Fruit fly (Drosophila melanogaster) whole organism, embryonic: ENCODE measurements around the gene CG31141.
A peak's percentile ranks its signal among the peaks of the same experiment; 100 is the strongest.

Experiments used
- Awh ChIP-seq: fragments of 200-800 bp; sonication (Bioruptor generic); IDR thresholded peaks from 2 replicates; pipeline ENCODE4, ENCODE4 v1.3.6; 2022; ENCODE audit warnings: missing biosample characterization, missing genetic modification characterization
- Bdp1 ChIP-seq: fragments of 200-800 bp; sonication (Bioruptor generic); optimal IDR thresholded peaks from 3 replicates; lab custom pipeline; 2016; ENCODE audit warnings: missing biosample characterization, missing genetic modification characterization
- CG10321 ChIP-seq: fragments of 200-800 bp; sonication (Bioruptor generic); IDR thresholded peaks from 2 replicates; pipeline ENCODE4 v1.3.6; 2022; ENCODE audit warnings: missing biosample characterization, missing genetic modification characterization
- CG10431 ChIP-seq: fragments of 200-800 bp; sonication (Bioruptor generic); optimal IDR thresholded peaks from 3 replicates; lab custom pipeline; 2018; ENCODE audit warnings: missing biosample characterization, mild to moderate bottlenecking, missing genetic modification characterization
- CG12299 ChIP-seq: fragments of 200-800 bp; sonication (Bioruptor generic); optimal IDR thresholded peaks from 2 replicates; lab custom pipeline; 2018; ENCODE audit warnings: missing biosample characterization, mild to moderate bottlenecking, missing genetic modification characterization
- CG1233 ChIP-seq: fragments of 200-800 bp; sonication (Bioruptor generic); optimal IDR thresholded peaks from 4 replicates; lab custom pipeline; 2018; ENCODE audit warnings: missing biosample characterization, mild to moderate bottlenecking, missing genetic modification characterization
- CG12942 ChIP-seq: fragments of 200-800 bp; sonication (Bioruptor generic); optimal IDR thresholded peaks from 3 replicates; lab custom pipeline; 2016; ENCODE audit warnings: missing biosample characterization, missing genetic modification characterization
- CG18011 ChIP-seq: fragments of 200-800 bp; sonication (Bioruptor generic); optimal IDR thresholded peaks from 2 replicates; lab custom pipeline; 2017; ENCODE audit warnings: missing biosample characterization, missing genetic modification characterization, mild to moderate bottlenecking, moderate library complexity, missing genotype
- CG18262 ChIP-seq: fragments of 200-800 bp; optimal IDR thresholded peaks from 3 replicates; lab custom pipeline; 2019; ENCODE audit warnings: missing biosample characterization, mild to moderate bottlenecking, missing genetic modification characterization, moderate library complexity
- CG18476 ChIP-seq: fragments of 200-800 bp; sonication (Bioruptor generic); optimal IDR thresholded peaks from 2 replicates; lab custom pipeline; 2016; ENCODE audit warnings: missing biosample characterization, mild to moderate bottlenecking, missing genetic modification characterization
- CG18764 ChIP-seq: fragments of 200-800 bp; sonication (Bioruptor generic); optimal IDR thresholded peaks from 3 replicates; lab custom pipeline; 2016; ENCODE audit warnings: missing biosample characterization, missing genetic modification characterization
- CG32772 ChIP-seq: fragments of 200-800 bp; sonication (Bioruptor generic); IDR thresholded peaks from 2 replicates; pipeline ENCODE4 v1.3.6; 2022; ENCODE audit warnings: missing biosample characterization, missing genetic modification characterization
- CG33213 ChIP-seq: fragments of 200-800 bp; sonication (Bioruptor generic); optimal IDR thresholded peaks from 3 replicates; lab custom pipeline; 2016; ENCODE audit warnings: missing biosample characterization, missing genetic modification characterization
- CG3995 ChIP-seq: fragments of 200-800 bp; sonication (Bioruptor generic); optimal IDR thresholded peaks from 3 replicates; lab custom pipeline; 2016; ENCODE audit warnings: missing biosample characterization, missing genetic modification characterization
- CG8765 ChIP-seq: fragments of 200-800 bp; sonication (Bioruptor generic); IDR thresholded peaks from 2 replicates; pipeline ENCODE4 v1.3.6; 2022; ENCODE audit warnings: missing biosample characterization, missing genetic modification characterization
- Dad ChIP-seq: fragments of 200-800 bp; sonication (Bioruptor generic); optimal IDR thresholded peaks from 3 replicates; lab custom pipeline; 2016; ENCODE audit warnings: missing biosample characterization, missing genetic modification characterization
- Dfd ChIP-seq, 2 experiments: fragments of >200 bp; optimal IDR thresholded peaks; 2 replicates each; lab custom pipeline; 2017; ENCODE audit warnings: missing biosample characterization in 2 of 2, missing genetic modification characterization in 2 of 2
- Doc2 ChIP-seq: fragments of 200-800 bp; sonication (Bioruptor generic); IDR thresholded peaks from 2 replicates; pipeline ENCODE4 v1.3.6; 2022; ENCODE audit warnings: missing biosample characterization, missing genetic modification characterization
- ERR ChIP-seq: fragments of 200-800 bp; sonication (Bioruptor generic); optimal IDR thresholded peaks from 2 replicates; lab custom pipeline; 2016; ENCODE audit warnings: missing biosample characterization, missing genetic modification characterization
- Gug ChIP-seq: fragments of 200-800 bp; sonication (Bioruptor generic); IDR thresholded peaks from 4 replicates; pipeline ENCODE4 v1.3.6; 2022; ENCODE audit warnings: missing biosample characterization, missing genetic modification characterization
- Hand ChIP-seq: fragments of 200-800 bp; sonication (Bioruptor generic); optimal IDR thresholded peaks from 2 replicates; lab custom pipeline; 2017; ENCODE audit warnings: mild to moderate bottlenecking, missing biosample characterization, missing genetic modification reagents, missing genetic modification characterization
- Hr51 ChIP-seq, 2 experiments: fragments of 200-800 bp; sonication (Bioruptor generic); optimal IDR thresholded peaks; 2 replicates in 1 of 2; 3 replicates in 1 of 2; lab custom pipeline; 2016 to 2018; ENCODE audit warnings: missing biosample characterization in 2 of 2, missing genetic modification characterization in 2 of 2, mild to moderate bottlenecking in 1 of 2, moderate library complexity in 1 of 2
- Kr ChIP-seq: fragments of 200-800 bp; sonication (Bioruptor generic); optimal IDR thresholded peaks from 2 replicates; lab custom pipeline; 2017; ENCODE audit warnings: missing biosample characterization, mild to moderate bottlenecking, missing genetic modification characterization
- Lpt ChIP-seq: fragments of >200 bp; optimal IDR thresholded peaks from 2 replicates; lab custom pipeline; 2018; ENCODE audit warnings: missing biosample characterization, missing genetic modification characterization
- MBD-R2 ChIP-seq: fragments of 200-800 bp; sonication (Bioruptor generic); IDR thresholded peaks from 2 replicates; pipeline ENCODE4 v1.3.6; 2022; ENCODE audit warnings: missing biosample characterization, missing genetic modification characterization
- Med ChIP-seq: fragments of 200-800 bp; sonication (Bioruptor generic); peaks from one replicate; lab custom pipeline; 2016; ENCODE audit warnings: missing biosample characterization, missing genetic modification characterization, mild to moderate bottlenecking, inconsistent platforms, moderate library complexity
- Pdp1 ChIP-seq, 2 experiments: fragments of 200-800 bp; sonication (Bioruptor generic); optimal IDR thresholded peaks; 3 replicates each; lab custom pipeline; 2016; ENCODE audit warnings: missing biosample characterization in 2 of 2, missing genetic modification characterization in 2 of 2, mild to moderate bottlenecking in 1 of 2, moderate library complexity in 1 of 2
- Ptx1 ChIP-seq: fragments of 200-800 bp; sonication (Bioruptor generic); IDR thresholded peaks from 2 replicates; pipeline ENCODE4 v1.3.6; 2022; ENCODE audit warnings: missing biosample characterization, missing genetic modification characterization
- Rfx ChIP-seq: fragments of 200-800 bp; sonication (Bioruptor generic); IDR thresholded peaks from 2 replicates; pipeline ENCODE4 v1.3.6; 2022; ENCODE audit warnings: missing biosample characterization, missing genetic modification characterization
- Rx ChIP-seq: fragments of 200-800 bp; sonication (Bioruptor generic); IDR thresholded peaks from 2 replicates; pipeline ENCODE4 v1.3.6; 2022; ENCODE audit warnings: missing biosample characterization, missing genetic modification characterization
- Spps ChIP-seq: fragments of 200-800 bp; sonication (Bioruptor generic); optimal IDR thresholded peaks from 2 replicates; lab custom pipeline; 2018; ENCODE audit warnings: missing biosample characterization, mild to moderate bottlenecking, missing genetic modification characterization
- bab2 ChIP-seq: fragments of 200-800 bp; sonication (Bioruptor generic); optimal IDR thresholded peaks from 2 replicates; lab custom pipeline; 2016; ENCODE audit warnings: missing biosample characterization, missing genetic modification characterization
- dmrt11E ChIP-seq: fragments of 200-800 bp; sonication (Bioruptor generic); optimal IDR thresholded peaks from 3 replicates; lab custom pipeline; 2018; ENCODE audit warnings: missing biosample characterization, mild to moderate bottlenecking, missing genetic modification characterization, moderate library complexity
- ems ChIP-seq: fragments of 200-800 bp; sonication (Bioruptor generic); optimal IDR thresholded peaks from 3 replicates; lab custom pipeline; 2016; ENCODE audit warnings: missing biosample characterization, missing genetic modification characterization
- fd3F ChIP-seq: fragments of 200-800 bp; sonication (Bioruptor generic); optimal IDR thresholded peaks from 2 replicates; lab custom pipeline; 2018; ENCODE audit warnings: missing biosample characterization, mild to moderate bottlenecking, missing genetic modification characterization, moderate library complexity
- hbn ChIP-seq: fragments of 200-800 bp; sonication (Bioruptor generic); IDR thresholded peaks from 2 replicates; pipeline ENCODE4 v1.3.6; 2022; ENCODE audit warnings: missing biosample characterization, missing genetic modification characterization; ENCODE audit not compliant: partially characterized antibody
- ind ChIP-seq: fragments of 200-800 bp; sonication (Bioruptor generic); optimal IDR thresholded peaks from 3 replicates; lab custom pipeline; 2016; ENCODE audit warnings: missing biosample characterization, missing genetic modification characterization
- lbe ChIP-seq: fragments of 200-800 bp; sonication (Bioruptor generic); optimal IDR thresholded peaks from 2 replicates; lab custom pipeline; 2016; ENCODE audit warnings: missing biosample characterization, mild to moderate bottlenecking, missing genetic modification characterization
- nerfin-2 ChIP-seq: fragments of 200-800 bp; sonication (Bioruptor generic); IDR thresholded peaks from 2 replicates; pipeline ENCODE4 v1.3.6; 2022; ENCODE audit warnings: missing biosample characterization, missing genetic modification characterization; ENCODE audit not compliant: partially characterized antibody
- p53 ChIP-seq: fragments of 200-800 bp; sonication (Bioruptor generic); optimal IDR thresholded peaks from 2 replicates; lab custom pipeline; 2016; ENCODE audit warnings: missing biosample characterization, missing genetic modification characterization
- pfk ChIP-seq: fragments of 200-800 bp; sonication (Bioruptor generic); optimal IDR thresholded peaks from 2 replicates; lab custom pipeline; 2018; ENCODE audit warnings: missing biosample characterization, mild to moderate bottlenecking, missing genetic modification characterization, moderate library complexity
- prd ChIP-seq, 3 experiments: fragments of >200 bp in 2 of 3; fragments of 200-800 bp in 1 of 3; sonication (Bioruptor generic) in 1 of 3; optimal IDR thresholded peaks in 2 of 3; IDR thresholded peaks in 1 of 3; 2 replicates in 2 of 3; 3 replicates in 1 of 3; pipeline versions ENCODE4 v1.3.6 to Lab custom; 2017 to 2022; ENCODE audit warnings: missing biosample characterization in 1 of 3, missing genetic modification characterization in 1 of 3
- row ChIP-seq: fragments of 200-800 bp; sonication (Bioruptor generic); IDR thresholded peaks from 3 replicates; pipeline ENCODE4 v1.3.6; 2022; ENCODE audit warnings: missing biosample characterization, missing genetic modification characterization
- slp2 ChIP-seq: fragments of 200-800 bp; sonication (Bioruptor generic); optimal IDR thresholded peaks from 2 replicates; lab custom pipeline; 2016; ENCODE audit warnings: missing biosample characterization, missing genetic modification characterization
- sob ChIP-seq: fragments of 200-800 bp; sonication (Bioruptor generic); IDR thresholded peaks from 2 replicates; pipeline ENCODE4 v1.3.6; 2022; ENCODE audit warnings: missing biosample characterization, missing genetic modification characterization
- sqz ChIP-seq: fragments of 200-800 bp; sonication (Bioruptor generic); optimal IDR thresholded peaks from 3 replicates; lab custom pipeline; 2018; ENCODE audit warnings: missing biosample characterization, mild to moderate bottlenecking, missing genetic modification characterization
- stwl ChIP-seq: fragments of 200-800 bp; sonication (Bioruptor generic); optimal IDR thresholded peaks from 3 replicates; lab custom pipeline; 2018; ENCODE audit warnings: missing biosample characterization, mild to moderate bottlenecking, missing genetic modification characterization, moderate library complexity
- trh ChIP-seq: fragments of 200-800 bp; sonication (Bioruptor generic); optimal IDR thresholded peaks from 2 replicates; lab custom pipeline; 2016; ENCODE audit warnings: missing biosample characterization, missing genetic modification characterization
- usp ChIP-seq: fragments of >200 bp; optimal IDR thresholded peaks from 2 replicates; lab custom pipeline; 2017; ENCODE audit warnings: missing biosample characterization, missing genetic modification characterization

CG31141 gene

DNA sequence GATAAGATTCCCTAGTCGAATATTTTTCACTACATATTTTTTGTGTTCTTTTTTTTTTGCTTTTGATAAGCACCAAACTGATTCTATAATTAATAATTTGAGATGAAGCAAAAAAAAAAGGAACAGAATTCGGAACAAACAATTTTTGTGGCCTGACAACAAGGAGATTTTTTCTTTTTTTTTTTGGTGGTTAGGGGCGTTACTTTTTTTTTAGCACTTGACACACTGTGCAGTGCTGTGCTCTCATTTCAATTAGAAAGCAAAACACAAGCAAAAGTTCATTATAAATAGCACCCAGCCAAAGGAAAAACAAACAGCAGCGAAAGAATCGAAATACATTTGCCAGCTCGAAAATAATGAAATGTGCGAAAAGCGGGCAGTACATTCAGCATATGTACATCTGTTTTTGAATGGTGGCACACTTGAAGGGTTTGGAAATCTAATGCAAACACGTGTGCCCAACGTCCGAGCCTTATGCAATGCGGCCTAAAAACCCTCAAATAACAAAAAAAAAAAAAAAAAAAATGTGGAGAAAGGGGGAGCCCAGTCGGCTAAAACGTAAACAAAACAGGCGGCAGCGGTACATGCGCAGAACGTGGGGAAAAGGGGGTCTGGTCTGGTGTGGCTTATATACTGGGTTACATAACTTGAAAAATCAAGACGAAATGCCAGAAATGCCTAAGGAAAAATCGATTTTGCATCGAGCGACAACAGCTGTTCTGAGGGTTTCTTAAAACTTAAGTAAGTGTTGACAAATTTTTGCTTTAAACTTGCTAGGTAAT, 18.7 kb downstream of the CG31141 start (continued):
- no peak for TF ChIP-seq hbn (GFP tag; lab: Robert Waterston, UW)
- TF ChIP-seq Hr51 (GFP tag; optimal IDR thresholded peaks at IDR 0.05; lab: Kevin White, UChicago), result peak in 1 of 2 experiments; percentile 45
- TF ChIP-seq CG3995 (GFP tag; lab: Kevin White, UChicago), result no peak
- TF ChIP-seq CG10431 (GFP tag; lab: Kevin White, UChicago), result no peak
- TF ChIP-seq trh (GFP tag; lab: Kevin White, UChicago), result no peak
- TF ChIP-seq Dad (GFP tag; lab: Kevin White, UChicago), result no peak
- TF ChIP-seq CG18476 (GFP tag; lab: Kevin White, UChicago), result peak; percentile 3
- no peak for TF ChIP-seq dmrt11E
- no peak for TF ChIP-seq usp
- no peak for TF ChIP-seq Bdp1 (GFP tag; lab: Kevin White, UChicago)
- TF ChIP-seq slp2 (GFP tag; lab: Kevin White, UChicago), result peak; percentile 5
- 0 out of 2 replicates have a peak, but pooled peaks have one; percentile 28 for TF ChIP-seq CG10321 (GFP tag; lab: Robert Waterston, UW)
- TF ChIP-seq row (GFP tag; lab: Robert Waterston, UW), result peak; percentile 65
- TF ChIP-seq bab2 (GFP tag; lab: Kevin White, UChicago), result peak; percentile 4
- TF ChIP-seq Kr (GFP tag; lab: Kevin White, UChicago), result no peak
- TF ChIP-seq CG18764 (GFP tag; lab: Kevin White, UChicago), result no peak
- TF ChIP-seq Spps (tag; lab: Kevin White, UChicago), result no peak
- TF ChIP-seq Hand (GFP tag; lab: Kevin White, UChicago), result peak; percentile 28
- peak; percentile 49; the same call in 2 of the 4 replicates for TF ChIP-seq Gug (GFP tag; lab: Robert Waterston, UW)
- no peak for TF ChIP-seq CG33213 (GFP tag; lab: Kevin White, UChicago)
- TF ChIP-seq Med (GFP tag; lab: Kevin White, UChicago), result peak; percentile 85
- TF ChIP-seq CG1233, result no peak
- TF ChIP-seq nerfin-2 (GFP tag; lab: Robert Waterston, UW), result no peak
- TF ChIP-seq ERR (GFP tag; lab: Kevin White, UChicago), result peak; percentile 30
- no peak for TF ChIP-seq Dfd (GFP tag; optimal IDR thresholded peaks at IDR 0.05; lab: Kevin White, UChicago)
- TF ChIP-seq MBD-R2 (GFP tag; lab: Robert Waterston, UW), result no peak
- peak; percentile 25; the same call in 1 of the 2 replicates for TF ChIP-seq Rx (GFP tag; lab: Robert Waterston, UW)
- peak; percentile 19 for TF ChIP-seq CG18262 (tag; lab: Kevin White, UChicago)
- TF ChIP-seq fd3F, result no peak
- peak; percentile 44 for TF ChIP-seq sqz (GFP tag; lab: Kevin White, UChicago)
- no peak for TF ChIP-seq CG12299 (tag; lab: Kevin White, UChicago)
- TF ChIP-seq pfk (GFP tag; lab: Kevin White, UChicago), result no peak
- TF ChIP-seq lbe (GFP tag; lab: Kevin White, UChicago), result no peak
- no peak; the same call in 1 of the 2 replicates for TF ChIP-seq Awh (GFP tag; lab: Robert Waterston, UW)
- no peak for TF ChIP-seq stwl (tag; lab: Kevin White, UChicago)
- TF ChIP-seq Pdp1 (GFP tag; optimal IDR thresholded peaks at IDR 0.05; lab: Kevin White, UChicago), result peak; percentile 37 to 96
- peak; percentile 52 for TF ChIP-seq Ptx1 (GFP tag; lab: Robert Waterston, UW)
- TF ChIP-seq p53 (GFP tag; lab: Kevin White, UChicago), result no peak
- no peak for TF ChIP-seq CG18011 (GFP tag; lab: Kevin White, UChicago)
- peak; percentile 61 for TF ChIP-seq Rfx (GFP tag; lab: Robert Waterston, UW)
- TF ChIP-seq sob (GFP tag; lab: Robert Waterston, UW), result peak; percentile 54; the same call in 1 of the 2 replicates
- TF ChIP-seq Doc2 (GFP tag; lab: Robert Waterston, UW), result no peak
- no peak for TF ChIP-seq CG8765 (GFP tag; lab: Robert Waterston, UW)
- TF ChIP-seq CG12942 (GFP tag; lab: Kevin White, UChicago), result no peak
- TF ChIP-seq Lpt (GFP tag; lab: Kevin White, UChicago), result no peak
- no peak for TF ChIP-seq prd (optimal IDR thresholded peaks at IDR 0.05; lab: Kevin White, UChicago)
- peak; percentile 75 for TF ChIP-seq prd (GFP tag; IDR thresholded peaks at IDR 0.05; lab: Robert Waterston, UW)
- peak; percentile 21; the same call in 1 of the 2 replicates for TF ChIP-seq CG32772
- TF ChIP-seq ems (GFP tag; lab: Kevin White, UChicago), result no peak
- TF ChIP-seq ind (GFP tag; lab: Kevin White, UChicago), result peak; percentile 45
